Worm (Caenorhabditis elegans) whole organism, L2 larva: ENCODE data around the gene ZK1128.1.

Experiments used
- aly-2 ChIP-seq: fragments of 150-350 bp; optimal IDR thresholded peaks from 2 replicates; lab custom pipeline; 2014; ENCODE audit warnings: missing biosample characterization, missing genetic modification characterization
- blmp-1 ChIP-seq: sonication (generic microtip); optimal IDR thresholded peaks from 2 replicates; lab custom pipeline; 2017; ENCODE audit warnings: missing genetic modification characterization, mild to moderate bottlenecking, missing compliant biosample characterization, antibody characterized with exemption, moderate library complexity; ENCODE audit not compliant: insufficient read depth
- elt-1 ChIP-seq: fragments of 150-350 bp; optimal IDR thresholded peaks from 2 replicates; lab custom pipeline; 2014; ENCODE audit warnings: missing biosample characterization, missing genetic modification characterization
- mdl-1 ChIP-seq, 2 experiments: fragments of 150-350 bp in 1 of 2; sonication (generic microtip) in 1 of 2; optimal IDR thresholded peaks; 2 replicates each; lab custom pipeline; 2017; ENCODE audit warnings: missing biosample characterization in 2 of 2, missing genetic modification characterization in 2 of 2
- nhr-10 ChIP-seq: sonication (generic microtip); optimal IDR thresholded peaks from 2 replicates; lab custom pipeline; 2017; ENCODE audit warnings: missing biosample characterization, missing genetic modification characterization
- nhr-11 ChIP-seq: fragments of 150-350 bp; optimal IDR thresholded peaks from 2 replicates; lab custom pipeline; 2014; ENCODE audit warnings: missing biosample characterization, missing genetic modification characterization
- nhr-12 ChIP-seq: fragments of 150-350 bp; optimal IDR thresholded peaks from 2 replicates; lab custom pipeline; 2014; ENCODE audit warnings: missing biosample characterization, missing genetic modification characterization
- sma-3 ChIP-seq: sonication (generic microtip); optimal IDR thresholded peaks from 2 replicates; lab custom pipeline; 2016; ENCODE audit warnings: missing genetic modification reagents, missing genetic modification characterization, missing compliant biosample characterization
- zag-1 ChIP-seq: fragments of 150-350 bp; optimal IDR thresholded peaks from 2 replicates; lab custom pipeline; 2014; ENCODE audit warnings: missing biosample characterization, missing genetic modification characterization
- ztf-11 ChIP-seq: sonication (generic microtip); optimal IDR thresholded peaks from 2 replicates; lab custom pipeline; 2017; ENCODE audit warnings: missing biosample characterization, missing genetic modification characterization
- ztf-4 ChIP-seq: fragments of 150-350 bp; optimal IDR thresholded peaks from 2 replicates; lab custom pipeline; 2014; ENCODE audit warnings: missing biosample characterization, missing genetic modification characterization

- TF ChIP-seq nhr-12 (tag; lab: Kevin White, UChicago) (no peak), nhr-10 (tag; lab: Kevin White, UChicago) (no peak), ztf-11 (no peak), elt-1 (tag; lab: Kevin White, UChicago) (no peak), nhr-11 (tag; lab: Kevin White, UChicago) (no peak), blmp-1 (tag; lab: Kevin White, UChicago) (no peak), zag-1 (tag; lab: Kevin White, UChicago) (no peak), aly-2 (tag; lab: Kevin White, UChicago) (no peak), sma-3 (GFP tag; lab: Kevin White, UChicago) (no peak), ztf-4 (tag; lab: Kevin White, UChicago) (no peak), mdl-1 (tag; optimal IDR thresholded peaks at IDR 0.05; lab: Kevin White, UChicago) (no peak)
Measured at ce11 chrIII:10126375-10126774, 11.8 kb upstream of the ZK1128.1 start.
